Fruit fly (Drosophila melanogaster) Kc167 (cell line): Measurements from ENCODE around the gene CG4783.

Experiments
- Myc ChIP-seq: fragments of >200 bp; optimal IDR thresholded peaks from 2 replicates; lab custom pipeline; 2017; ENCODE audit warnings: missing external identifiers
- Sin3A ChIP-seq: fragments of >200 bp; optimal IDR thresholded peaks from 2 replicates; lab custom pipeline; 2018; ENCODE audit warnings: missing external identifiers
- h ChIP-seq: fragments of >200 bp; optimal IDR thresholded peaks from 3 replicates; lab custom pipeline; 2018; ENCODE audit warnings: missing external identifiers
- insv ChIP-seq: fragments of >200 bp; optimal IDR thresholded peaks from 3 replicates; lab custom pipeline; 2018; ENCODE audit warnings: missing external identifiers
- psq ChIP-seq: fragments of >200 bp; optimal IDR thresholded peaks from 2 replicates; lab custom pipeline; 2017; ENCODE audit warnings: missing external identifiers
- ttk ChIP-seq: sonication (Bioruptor generic); optimal IDR thresholded peaks from 2 replicates; lab custom pipeline; 2017; ENCODE audit warnings: missing external identifiers

The CG4783 gene

dm6 chr3R:19948143-19948542 lies at the start of gene CG4783:
TSS of gene CG4783 (plus strand) at chr3R:19948443.
- TF ChIP-seq h (lab: Kevin White, UChicago) (no peak), insv (lab: Kevin White, UChicago) (no peak), Sin3A (lab: Kevin White, UChicago) (no peak), Myc (lab: Kevin White, UChicago) (no peak), ttk (no peak), psq (no peak)

- TF ChIP-seq Myc (lab: Kevin White, UChicago) (no peak), insv (lab: Kevin White, UChicago) (no peak), ttk (no peak), psq (no peak)
These were observed 46.5 kb upstream of the CG4783 start for dm6 chr3R:19901742-19902141.

DNA sequence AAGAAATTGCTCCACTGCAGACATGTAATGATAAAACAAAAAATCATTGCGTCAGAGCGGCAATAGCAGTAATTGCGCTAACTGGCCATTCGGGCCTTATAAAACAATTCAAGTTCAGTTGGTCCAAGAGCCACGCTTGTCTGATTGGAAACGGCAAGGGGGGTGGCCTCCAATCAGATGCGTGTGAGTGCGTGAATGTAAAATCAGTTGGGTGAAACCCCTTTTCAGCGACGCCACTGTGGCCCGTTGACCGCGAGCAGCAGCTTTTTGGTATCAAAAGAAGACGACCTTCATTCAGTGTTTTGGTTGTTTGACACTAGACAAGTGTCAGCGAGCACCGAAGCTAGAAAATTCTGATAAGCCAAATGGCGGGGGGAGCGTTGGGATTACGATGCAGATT lies 45.9 kb upstream of the CG4783 start:
- TF ChIP-seq Sin3A (lab: Kevin White, UChicago) (no peak), psq (no peak), ttk (no peak)

- TF ChIP-seq Sin3A (lab: Kevin White, UChicago) (no peak), insv (lab: Kevin White, UChicago) (no peak), h (lab: Kevin White, UChicago) (no peak), Myc (lab: Kevin White, UChicago) (no peak)
These were observed 45.1 kb upstream of the CG4783 start, which contains the start of gene ClpX for dm6 chr3R:19902926-19903739. TSS of gene ClpX (minus strand) at chr3R:19903689.

DNA sequence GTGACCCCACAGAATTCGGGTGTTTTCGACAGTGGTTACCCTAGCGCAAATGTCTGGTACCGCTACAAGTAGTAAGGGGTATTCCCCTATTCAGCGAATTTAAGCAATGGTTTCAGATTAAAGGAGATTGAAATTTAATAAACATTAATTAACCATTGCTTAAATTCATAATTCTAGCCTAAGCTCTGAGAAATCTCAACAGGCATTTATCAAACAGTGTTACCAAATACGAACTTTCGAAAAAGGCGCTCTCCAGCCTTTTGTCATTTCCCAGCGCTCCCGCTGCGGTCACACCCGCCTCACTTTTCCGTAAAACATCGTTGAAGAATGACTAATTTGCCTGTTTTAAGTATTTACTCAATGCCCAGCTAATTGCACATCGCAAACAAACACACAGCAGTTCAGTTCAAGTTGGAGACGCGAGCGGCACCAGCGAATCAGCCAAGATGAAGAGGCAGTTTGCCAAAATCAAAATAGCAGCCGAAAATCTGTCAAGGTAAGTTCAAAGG lies 43.3 kb upstream of the CG4783 start, which contains the start of the genes Surf6 and RhoGAP92B:
Surf6 (minus strand) TSS at position 4 of the 509 bp plus-strand sequence.
RhoGAP92B (plus strand) TSS at position 300 of the 509 bp plus-strand sequence.
- TF ChIP-seq Myc (lab: Kevin White, UChicago) = no peak
- TF ChIP-seq insv (lab: Kevin White, UChicago) = no peak
- TF ChIP-seq ttk = no peak
- TF ChIP-seq psq = no peak
- TF ChIP-seq h (lab: Kevin White, UChicago) = no peak
- TF ChIP-seq Sin3A (lab: Kevin White, UChicago) = no peak

dm6 chr3R:19905932-19906439 lies 42.3 kb upstream of the CG4783 start:
- TF ChIP-seq Myc (lab: Kevin White, UChicago) (no peak), Sin3A (lab: Kevin White, UChicago) (no peak), insv (lab: Kevin White, UChicago) (no peak), ttk (no peak), psq (no peak), h (lab: Kevin White, UChicago) (no peak)

- no peak for TF ChIP-seq Sin3A (lab: Kevin White, UChicago)
- TF ChIP-seq psq = no peak
- TF ChIP-seq h (lab: Kevin White, UChicago) = no peak
- TF ChIP-seq Myc (lab: Kevin White, UChicago) = no peak
- no peak for TF ChIP-seq ttk
- TF ChIP-seq insv (lab: Kevin White, UChicago) = no peak
These were observed 39.3 kb upstream of the CG4783 start for dm6 chr3R:19908863-19909343.

DNA sequence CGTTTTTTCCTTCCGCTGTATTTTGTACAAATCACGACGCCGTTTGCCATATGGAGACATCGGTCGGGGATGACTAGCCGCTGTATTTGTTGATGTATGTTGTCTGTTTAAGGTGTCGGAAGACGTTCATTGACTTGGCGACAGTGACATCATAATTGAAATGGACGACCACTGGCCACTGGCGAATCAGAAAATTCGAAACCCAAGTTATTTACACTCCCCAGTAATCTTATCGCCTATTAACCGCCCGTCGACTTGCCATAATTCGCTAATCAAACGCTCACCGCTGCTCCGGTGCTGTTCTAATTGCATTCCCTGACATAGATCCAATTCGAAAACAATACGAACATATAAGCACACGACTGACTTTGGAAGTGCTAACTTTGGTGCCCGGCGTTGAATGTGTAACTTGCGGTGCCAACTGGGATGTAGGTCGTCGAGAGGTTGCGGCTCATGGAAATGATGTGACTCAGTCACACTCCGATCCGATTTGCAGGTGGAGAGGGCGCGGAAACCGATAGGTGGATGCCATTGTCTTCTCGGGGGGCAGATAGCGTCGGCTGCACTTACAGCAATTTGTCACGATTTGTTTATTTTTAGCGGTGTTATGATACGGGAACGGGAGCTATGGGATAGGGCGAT lies 38.6 kb upstream of the CG4783 start:
- no peak for TF ChIP-seq h (lab: Kevin White, UChicago)
- TF ChIP-seq insv (lab: Kevin White, UChicago) = no peak
- TF ChIP-seq psq = no peak
- TF ChIP-seq ttk = no peak
- TF ChIP-seq Sin3A (lab: Kevin White, UChicago) = no peak
- TF ChIP-seq Myc (lab: Kevin White, UChicago) = no peak

DNA sequence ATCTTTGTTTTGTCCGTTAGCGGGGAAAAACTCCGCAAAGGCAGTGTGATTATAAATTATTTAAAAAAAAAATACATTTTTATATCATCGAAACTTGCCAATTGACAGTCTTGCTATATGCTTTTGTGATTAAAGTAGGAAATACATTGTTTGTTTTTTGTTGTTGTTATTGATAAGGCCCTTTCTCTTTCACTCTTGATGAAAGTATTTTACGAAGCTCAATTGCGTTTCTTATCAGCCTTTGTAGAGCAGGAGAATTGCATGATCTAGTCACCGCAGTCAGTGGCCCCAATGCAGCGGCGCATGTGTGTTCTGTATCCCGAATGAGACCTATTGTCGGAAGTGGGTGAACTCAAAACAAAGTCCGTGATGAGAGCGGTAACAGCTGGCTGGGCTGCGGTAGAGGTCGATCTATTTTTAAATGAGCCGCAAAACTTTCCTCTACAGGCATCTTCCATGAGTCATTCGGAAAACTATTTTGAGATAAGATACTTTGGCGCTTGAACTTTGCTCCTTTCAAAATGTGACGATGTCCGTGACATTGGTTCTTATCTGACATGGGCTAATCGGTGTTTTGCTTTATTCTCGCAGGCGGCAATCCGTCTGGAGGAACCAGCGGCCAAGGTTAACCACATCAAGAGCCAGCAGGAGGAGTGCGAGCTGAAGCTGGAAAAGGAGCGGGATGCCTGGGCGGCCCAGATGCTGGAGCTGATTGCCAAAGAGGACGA lies 37.8 kb upstream of the CG4783 start:
- TF ChIP-seq Myc (lab: Kevin White, UChicago) (no peak), h (lab: Kevin White, UChicago) (no peak), insv (lab: Kevin White, UChicago) (no peak), psq (no peak), Sin3A (lab: Kevin White, UChicago) (no peak), ttk (no peak)

dm6 chr3R:19911030-19911429 lies 37.2 kb upstream of the CG4783 start:
- TF ChIP-seq insv (lab: Kevin White, UChicago) (no peak), ttk (no peak), psq (no peak), h (lab: Kevin White, UChicago) (no peak)

DNA sequence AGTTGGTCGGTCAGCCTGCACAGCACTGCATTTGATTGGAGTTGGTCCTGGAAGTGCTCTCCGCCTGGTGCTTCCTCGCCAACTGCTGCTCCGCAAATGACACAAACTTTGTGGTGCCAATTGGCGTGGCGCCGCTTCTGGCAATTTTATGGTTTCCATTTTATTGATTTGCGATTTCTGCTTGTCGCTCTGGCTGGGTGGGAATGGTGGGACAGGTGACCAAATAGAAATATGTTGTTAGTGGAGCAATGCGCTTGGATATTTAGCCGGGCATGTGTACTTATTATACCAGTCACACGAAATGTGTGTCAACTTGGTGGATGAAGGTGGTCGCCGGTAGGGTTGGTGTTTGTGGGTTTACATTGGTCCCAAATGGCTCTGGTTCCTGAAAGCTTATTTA lies 32.9 kb upstream of the CG4783 start, which contains the start of the genes Xport-A and Xport-B:
Xport-A (minus strand) TSS at position 101 of the 400 bp plus-strand sequence.
Xport-B (minus strand) TSS at position 101 of the 400 bp plus-strand sequence.
- no peak for TF ChIP-seq Myc (lab: Kevin White, UChicago)
- no peak for TF ChIP-seq insv (lab: Kevin White, UChicago)
- no peak for TF ChIP-seq ttk
- no peak for TF ChIP-seq Sin3A (lab: Kevin White, UChicago)
- no peak for TF ChIP-seq psq
- no peak for TF ChIP-seq h (lab: Kevin White, UChicago)
